Worm (Caenorhabditis elegans) whole organism, early embryonic: ENCODE data around the gene skr-16.

Source experiments
- ama-1 ChIP-seq: fragments of 150-350 bp; optimal IDR thresholded peaks from 2 replicates; lab custom pipeline; 2014
- ceh-13 ChIP-seq: fragments of 200-800 bp; sonication (Bioruptor generic); optimal IDR thresholded peaks from 2 replicates; lab custom pipeline; 2018; ENCODE audit warnings: mild to moderate bottlenecking, missing genetic modification characterization, missing compliant biosample characterization
- ceh-36 ChIP-seq: sonication (generic microtip); optimal IDR thresholded peaks from 2 replicates; lab custom pipeline; 2016; ENCODE audit warnings: missing genetic modification characterization, inconsistent platforms, missing compliant biosample characterization
- hmg-4 ChIP-seq: fragments of 200-800 bp; sonication (Bioruptor generic); optimal IDR thresholded peaks from 2 replicates; lab custom pipeline; 2018; ENCODE audit warnings: mild to moderate bottlenecking, missing genetic modification characterization, missing compliant biosample characterization
- hnd-1 ChIP-seq: sonication (generic microtip); optimal IDR thresholded peaks from 2 replicates; lab custom pipeline; 2016; ENCODE audit warnings: missing genetic modification characterization, missing compliant biosample characterization
- pes-1 ChIP-seq: fragments of 200-800 bp; sonication (Bioruptor generic); IDR thresholded peaks from 2 replicates; pipeline ENCODE4 v1.3.6; 2022; ENCODE audit warnings: missing genetic modification reagents, missing genetic modification characterization, missing compliant biosample characterization
- scrt-1 ChIP-seq: fragments of 200-800 bp; sonication (Bioruptor generic); IDR thresholded peaks from 2 replicates; pipeline ENCODE4 v1.3.6; 2022; ENCODE audit warnings: missing genetic modification characterization, missing compliant biosample characterization
- tbx-11 ChIP-seq: fragments of 200-800 bp; sonication (Bioruptor generic); IDR thresholded peaks from 2 replicates; pipeline ENCODE4 v1.3.6; 2022; ENCODE audit warnings: missing genetic modification characterization, missing compliant biosample characterization
- tbx-37 ChIP-seq: fragments of 200-800 bp; sonication (Bioruptor generic); conservative IDR thresholded peaks from 2 replicates; pipeline ENCODE4 v1.3.6; 2022; ENCODE audit warnings: missing genetic modification reagents, missing genetic modification characterization, missing compliant biosample characterization
- tra-4 ChIP-seq: sonication (generic microtip); optimal IDR thresholded peaks from 2 replicates; lab custom pipeline; 2017; ENCODE audit warnings: missing genetic modification characterization, missing compliant biosample characterization

ce11 chrIV:7166553-7166952 lies 2.0 kb upstream of the skr-16 start, which contains the start of gene C42D4.18:
- TF ChIP-seq tbx-11 (GFP tag; lab: Robert Waterston, UW) (no peak), pes-1 (GFP tag; lab: Robert Waterston, UW) (no peak), tra-4 (tag; lab: Kevin White, UChicago) (no peak), hmg-4 (no peak), ama-1 (lab: Kevin White, UChicago) (no peak), scrt-1 (GFP tag; lab: Robert Waterston, UW) (no peak), ceh-13 (GFP tag; lab: Kevin White, UChicago) (no peak), ceh-36 (tag; lab: Kevin White, UChicago) (no peak), tbx-37 (GFP tag; lab: Robert Waterston, UW) (no peak), hnd-1 (tag; lab: Kevin White, UChicago) (no peak)
